Worm (Caenorhabditis elegans) whole organism, L3 larva: ENCODE measurements around the gene srh-185.

ENCODE experiments used
- egl-27 ChIP-seq: sonication (generic microtip); optimal IDR thresholded peaks from 4 replicates; lab custom pipeline; 2017; ENCODE audit warnings: missing biosample characterization, missing genetic modification reagents, missing genetic modification characterization
- nhr-237 ChIP-seq: fragments of 150-350 bp; optimal IDR thresholded peaks from 2 replicates; lab custom pipeline; 2014; ENCODE audit warnings: missing biosample characterization, missing genetic modification characterization

- no peak for TF ChIP-seq egl-27 (tag; lab: Kevin White, UChicago)
- no peak for TF ChIP-seq nhr-237 (tag; lab: Kevin White, UChicago)
Measured at ce11 chrV:3034236-3034635, 31.8 kb upstream of the srh-185 start, which contains the start of gene srw-8.
